Fruit fly (Drosophila melanogaster) whole organism, embryonic: ENCODE results near the gene CG14881.
A peak's percentile ranks its signal among the peaks of the same experiment; 100 is the strongest.

Experiments used
- Abd-B ChIP-seq: fragments of 200-800 bp; sonication (Bioruptor generic); optimal IDR thresholded peaks from 2 replicates; lab custom pipeline; 2018; ENCODE audit warnings: missing biosample characterization, mild to moderate bottlenecking, missing genetic modification characterization, moderate library complexity
- Awh ChIP-seq: fragments of 200-800 bp; sonication (Bioruptor generic); IDR thresholded peaks from 2 replicates; pipeline ENCODE4, ENCODE4 v1.3.6; 2022; ENCODE audit warnings: missing biosample characterization, missing genetic modification characterization
- B-H2 ChIP-seq: fragments of 200-800 bp; sonication (Bioruptor generic); optimal IDR thresholded peaks from 2 replicates; lab custom pipeline; 2018; ENCODE audit warnings: missing biosample characterization, mild to moderate bottlenecking, missing genetic modification characterization
- CG10267 ChIP-seq: fragments of 200-800 bp; sonication (Bioruptor generic); optimal IDR thresholded peaks from 2 replicates; lab custom pipeline; 2018; ENCODE audit warnings: missing biosample characterization, mild to moderate bottlenecking, missing genetic modification characterization, moderate library complexity
- CG10462 ChIP-seq: fragments of 200-800 bp; sonication (Bioruptor generic); optimal IDR thresholded peaks from 2 replicates; lab custom pipeline; 2016; ENCODE audit warnings: missing biosample characterization, missing genetic modification characterization
- CG11247 ChIP-seq: fragments of 200-800 bp; sonication (Bioruptor generic); IDR thresholded peaks from 2 replicates; pipeline ENCODE4 v1.3.6; 2022; ENCODE audit warnings: missing biosample characterization, missing genetic modification characterization
- CG14860 ChIP-seq: fragments of 200-800 bp; sonication (Bioruptor generic); IDR thresholded peaks from 3 replicates; pipeline ENCODE4 v1.3.6; 2022; ENCODE audit warnings: missing biosample characterization, missing genetic modification characterization; ENCODE audit not compliant: partially characterized antibody
- CG15601 ChIP-seq: fragments of 200-800 bp; sonication (Bioruptor generic); optimal IDR thresholded peaks from 3 replicates; lab custom pipeline; 2019; ENCODE audit warnings: missing biosample characterization, mild to moderate bottlenecking, missing genetic modification characterization, moderate library complexity
- CG16815 ChIP-seq: fragments of 200-800 bp; sonication (Bioruptor generic); optimal IDR thresholded peaks from 3 replicates; lab custom pipeline; 2017; ENCODE audit warnings: missing biosample characterization, mild to moderate bottlenecking, missing genetic modification characterization
- CG17328 ChIP-seq: fragments of 200-800 bp; sonication (Bioruptor generic); IDR thresholded peaks from 2 replicates; pipeline ENCODE4 v1.3.6; 2022; ENCODE audit warnings: missing biosample characterization, missing genetic modification characterization
- CG17802 ChIP-seq: fragments of 200-800 bp; sonication (Bioruptor generic); optimal IDR thresholded peaks from 2 replicates; lab custom pipeline; 2018; ENCODE audit warnings: missing biosample characterization, mild to moderate bottlenecking, missing genetic modification characterization, moderate library complexity
- CG18619 ChIP-seq: fragments of 200-800 bp; sonication (Bioruptor generic); optimal IDR thresholded peaks from 3 replicates; lab custom pipeline; 2017; ENCODE audit warnings: missing biosample characterization, mild to moderate bottlenecking, missing genetic modification characterization
- CG32767 ChIP-seq: fragments of 200-800 bp; sonication (Bioruptor generic); IDR thresholded peaks from 2 replicates; pipeline ENCODE4 v1.3.6; 2022; ENCODE audit warnings: missing biosample characterization, missing genetic modification characterization
- CG33557 ChIP-seq: fragments of 200-800 bp; sonication (Bioruptor generic); optimal IDR thresholded peaks from 2 replicates; lab custom pipeline; 2019; ENCODE audit warnings: missing biosample characterization, mild to moderate bottlenecking, missing genetic modification characterization, moderate library complexity
- CG34422 ChIP-seq: fragments of 200-800 bp; sonication (Bioruptor generic); IDR thresholded peaks from 3 replicates; pipeline ENCODE4 v1.3.6; 2022; ENCODE audit warnings: missing biosample characterization, missing genetic modification characterization
- CG3995 ChIP-seq: fragments of 200-800 bp; sonication (Bioruptor generic); optimal IDR thresholded peaks from 3 replicates; lab custom pipeline; 2016; ENCODE audit warnings: missing biosample characterization, missing genetic modification characterization
- CG5245 ChIP-seq: fragments of 200-800 bp; sonication (Bioruptor generic); optimal IDR thresholded peaks from 3 replicates; lab custom pipeline; 2016; ENCODE audit warnings: missing biosample characterization, missing genetic modification characterization
- CG5953 ChIP-seq: fragments of 200-800 bp; sonication (Bioruptor generic); IDR thresholded peaks from 2 replicates; pipeline ENCODE4 v1.3.6; 2022; ENCODE audit warnings: missing biosample characterization, missing genetic modification characterization
- CG9727 ChIP-seq: fragments of 200-800 bp; sonication (Bioruptor generic); optimal IDR thresholded peaks from 3 replicates; lab custom pipeline; 2017; ENCODE audit warnings: missing biosample characterization, mild to moderate bottlenecking, missing genetic modification characterization
- CG9817 ChIP-seq: fragments of 200-800 bp; sonication (Bioruptor generic); optimal IDR thresholded peaks from 2 replicates; lab custom pipeline; 2018; ENCODE audit warnings: missing biosample characterization, mild to moderate bottlenecking, missing genetic modification characterization, moderate library complexity
- Mad ChIP-seq: fragments of 200-800 bp; sonication (Bioruptor generic); optimal IDR thresholded peaks from 2 replicates; lab custom pipeline; 2016; ENCODE audit warnings: missing biosample characterization, missing genetic modification characterization
- Pdp1 ChIP-seq, 2 experiments: fragments of 200-800 bp; sonication (Bioruptor generic); optimal IDR thresholded peaks; 3 replicates each; lab custom pipeline; 2016; ENCODE audit warnings: missing biosample characterization in 2 of 2, missing genetic modification characterization in 2 of 2, mild to moderate bottlenecking in 1 of 2, moderate library complexity in 1 of 2
- Rfx ChIP-seq: fragments of 200-800 bp; sonication (Bioruptor generic); IDR thresholded peaks from 2 replicates; pipeline ENCODE4 v1.3.6; 2022; ENCODE audit warnings: missing biosample characterization, missing genetic modification characterization
- Six4 ChIP-seq: fragments of 200-800 bp; sonication (Bioruptor generic); optimal IDR thresholded peaks from 2 replicates; lab custom pipeline; 2016; ENCODE audit warnings: missing biosample characterization, missing genetic modification characterization
- Tbp ChIP-seq: fragments of >200 bp; optimal IDR thresholded peaks from 2 replicates; lab custom pipeline; 2018; ENCODE audit warnings: missing biosample characterization, missing genetic modification characterization
- aop ChIP-seq: fragments of 200-800 bp; sonication (Bioruptor generic); IDR thresholded peaks from 2 replicates; pipeline ENCODE4 v1.3.6; 2022; ENCODE audit warnings: missing biosample characterization, missing genetic modification characterization
- ara ChIP-seq: fragments of 200-800 bp; sonication (Bioruptor generic); IDR thresholded peaks from 2 replicates; pipeline ENCODE4 v1.3.6; 2022; ENCODE audit warnings: missing biosample characterization, missing genetic modification characterization
- bsh ChIP-seq, 2 experiments: fragments of 200-800 bp; sonication (Bioruptor generic); optimal IDR thresholded peaks; 2 replicates each; lab custom pipeline; 2017 to 2018; ENCODE audit warnings: mild to moderate bottlenecking in 2 of 2, missing biosample characterization in 2 of 2, missing genetic modification characterization in 2 of 2, moderate library complexity in 1 of 2
- corto ChIP-seq: fragments of 200-800 bp; sonication (Bioruptor generic); optimal IDR thresholded peaks from 2 replicates; lab custom pipeline; 2016; ENCODE audit warnings: missing biosample characterization, mild to moderate bottlenecking, missing genetic modification characterization, moderate library complexity
- da ChIP-seq: fragments of 200-800 bp; sonication (Bioruptor generic); optimal IDR thresholded peaks from 2 replicates; lab custom pipeline; 2016; ENCODE audit warnings: missing biosample characterization, missing genetic modification characterization
- fd102C ChIP-seq: fragments of 200-800 bp; sonication (Bioruptor generic); optimal IDR thresholded peaks from 2 replicates; lab custom pipeline; 2018; ENCODE audit warnings: missing biosample characterization, mild to moderate bottlenecking, missing genetic modification characterization, moderate library complexity
- fd3F ChIP-seq: fragments of 200-800 bp; sonication (Bioruptor generic); optimal IDR thresholded peaks from 2 replicates; lab custom pipeline; 2018; ENCODE audit warnings: missing biosample characterization, mild to moderate bottlenecking, missing genetic modification characterization, moderate library complexity
- hbn ChIP-seq: fragments of 200-800 bp; sonication (Bioruptor generic); IDR thresholded peaks from 2 replicates; pipeline ENCODE4 v1.3.6; 2022; ENCODE audit warnings: missing biosample characterization, missing genetic modification characterization; ENCODE audit not compliant: partially characterized antibody
- hkb ChIP-seq, 2 experiments: fragments of 200-800 bp in 1 of 2; fragments of >200 bp in 1 of 2; sonication (Bioruptor generic) in 1 of 2; IDR thresholded peaks in 1 of 2; optimal IDR thresholded peaks in 1 of 2; 2 replicates each; pipeline versions ENCODE4 v1.3.6 to Lab custom; 2017 to 2022; ENCODE audit warnings: missing biosample characterization in 1 of 2, missing genetic modification characterization in 1 of 2
- inv ChIP-seq: fragments of 200-800 bp; sonication (Bioruptor generic); IDR thresholded peaks from 2 replicates; pipeline ENCODE4 v1.3.6; 2022; ENCODE audit warnings: missing biosample characterization, missing genetic modification characterization; ENCODE audit not compliant: partially characterized antibody
- maf-S ChIP-seq: fragments of 200-800 bp; sonication (Bioruptor generic); optimal IDR thresholded peaks from 2 replicates; lab custom pipeline; 2016; ENCODE audit warnings: missing biosample characterization, missing genetic modification characterization
- mam ChIP-seq: fragments of 200-800 bp; sonication (Bioruptor generic); optimal IDR thresholded peaks from 3 replicates; lab custom pipeline; 2016; ENCODE audit warnings: missing biosample characterization, missing genetic modification characterization
- org-1 ChIP-seq: fragments of 200-800 bp; sonication (Bioruptor generic); optimal IDR thresholded peaks from 2 replicates; lab custom pipeline; 2017; ENCODE audit warnings: missing biosample characterization, missing genetic modification characterization
- pnt ChIP-seq: fragments of 200-800 bp; sonication (Bioruptor generic); optimal IDR thresholded peaks from 3 replicates; lab custom pipeline; 2016; ENCODE audit warnings: missing biosample characterization, missing genetic modification characterization
- row ChIP-seq: fragments of 200-800 bp; sonication (Bioruptor generic); IDR thresholded peaks from 3 replicates; pipeline ENCODE4 v1.3.6; 2022; ENCODE audit warnings: missing biosample characterization, missing genetic modification characterization
- run ChIP-seq: fragments of 200-800 bp; sonication (Bioruptor generic); optimal IDR thresholded peaks from 3 replicates; lab custom pipeline; 2018; ENCODE audit warnings: missing biosample characterization, mild to moderate bottlenecking, missing genetic modification characterization
- sens-2 ChIP-seq: fragments of 200-800 bp; sonication (Bioruptor generic); IDR thresholded peaks from 2 replicates; pipeline ENCODE4 v1.3.6; 2022; ENCODE audit warnings: missing biosample characterization, missing genetic modification characterization
- sna ChIP-seq: fragments of 200-800 bp; sonication (Bioruptor generic); IDR thresholded peaks from 2 replicates; pipeline ENCODE4 v1.3.6; 2022; ENCODE audit warnings: missing biosample characterization, missing genetic modification characterization; ENCODE audit not compliant: partially characterized antibody
- sob ChIP-seq: fragments of 200-800 bp; sonication (Bioruptor generic); IDR thresholded peaks from 2 replicates; pipeline ENCODE4 v1.3.6; 2022; ENCODE audit warnings: missing biosample characterization, missing genetic modification characterization
- tio ChIP-seq: fragments of 200-800 bp; sonication (Bioruptor generic); optimal IDR thresholded peaks from 2 replicates; lab custom pipeline; 2017; ENCODE audit warnings: missing biosample characterization, missing genetic modification characterization, inconsistent platforms
- trem ChIP-seq: fragments of 200-800 bp; optimal IDR thresholded peaks from 3 replicates; lab custom pipeline; 2019; ENCODE audit warnings: missing biosample characterization, mild to moderate bottlenecking, missing genetic modification characterization, moderate library complexity
- tup ChIP-seq: fragments of 200-800 bp; sonication (Bioruptor generic); optimal IDR thresholded peaks from 2 replicates; lab custom pipeline; 2016; ENCODE audit warnings: missing biosample characterization, mild to moderate bottlenecking, missing genetic modification characterization, moderate library complexity
- zfh1 ChIP-seq: fragments of 200-800 bp; sonication (Bioruptor generic); IDR thresholded peaks from 3 replicates; pipeline ENCODE4 v1.3.6; 2022; ENCODE audit warnings: missing biosample characterization, missing genetic modification characterization

Gene CG14881

DNA sequence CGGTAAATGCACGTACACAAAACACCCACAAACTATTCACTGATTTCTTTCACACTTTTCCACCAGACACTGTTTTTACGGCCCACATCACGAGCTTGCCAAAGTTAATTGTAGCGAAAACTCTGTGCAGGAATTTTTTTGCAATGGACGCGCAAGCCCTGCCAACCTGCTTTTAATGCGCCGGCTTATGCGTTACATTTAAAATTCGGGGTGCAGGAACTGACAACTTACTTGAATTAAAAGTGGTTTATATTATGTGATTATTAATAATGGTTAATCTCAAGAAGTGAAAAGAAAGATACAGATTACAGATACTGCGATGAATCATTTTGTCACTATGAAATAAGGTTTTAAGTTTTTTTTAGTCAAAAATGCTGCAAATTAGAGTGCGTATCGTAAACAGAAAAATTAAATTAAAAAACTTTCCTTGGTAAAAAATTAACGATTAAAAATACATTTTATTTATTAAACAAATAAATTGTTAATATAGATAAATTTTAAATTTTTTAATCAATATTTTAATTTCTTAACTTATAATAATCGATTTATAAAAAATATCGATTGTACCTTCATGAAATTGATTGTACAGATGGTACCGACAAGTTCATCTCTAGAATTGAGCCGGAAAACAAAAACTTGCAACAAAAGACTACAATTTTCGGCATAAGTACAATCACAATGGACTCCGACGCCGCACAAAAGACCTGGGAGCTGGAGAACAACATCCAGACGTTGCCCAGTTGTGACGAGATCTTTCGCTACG, 35.0 kb downstream of the CG14881 start, which contains the start of the genes CG42232 and CSN5 (continued):
- TF ChIP-seq run (tag; lab: Kevin White, UChicago) (peak; percentile 17), CG33557 (peak; percentile 42), CG9727 (GFP tag; lab: Kevin White, UChicago) (peak; percentile 68), Mad (peak; percentile 47), sob (GFP tag; lab: Robert Waterston, UW) (0 out of 2 replicates have a peak, but pooled peaks have one; percentile 18), fd102C (no peak), inv (GFP tag; lab: Robert Waterston, UW) (no peak), trem (tag; lab: Kevin White, UChicago) (peak; percentile 99), org-1 (GFP tag; lab: Kevin White, UChicago) (no peak), aop (GFP tag; lab: Robert Waterston, UW) (no peak), Abd-B (no peak), pnt (GFP tag; lab: Kevin White, UChicago) (peak; percentile 65), CG14860 (GFP tag; lab: Robert Waterston, UW) (peak; percentile 30; the same call in 1 of the 3 replicates), sna (GFP tag; lab: Robert Waterston, UW) (no peak), tio (GFP tag; lab: Kevin White, UChicago) (peak; percentile 41), CG18619 (GFP tag; lab: Kevin White, UChicago) (peak; percentile 9), CG15601 (tag; lab: Kevin White, UChicago) (no peak), corto (GFP tag; lab: Kevin White, UChicago) (no peak), sens-2 (GFP tag; lab: Robert Waterston, UW) (no peak), Tbp (GFP tag; lab: Kevin White, UChicago) (no peak), mam (GFP tag; lab: Kevin White, UChicago) (peak; percentile 69), B-H2 (GFP tag; lab: Kevin White, UChicago) (no peak), hkb (optimal IDR thresholded peaks at IDR 0.05; lab: Kevin White, UChicago) (no peak), hkb (GFP tag; IDR thresholded peaks at IDR 0.05; lab: Robert Waterston, UW) (peak; percentile 51; the same call in 1 of the 2 replicates), Six4 (peak; percentile 14), CG5245 (GFP tag; lab: Kevin White, UChicago) (peak; percentile 49), Awh (GFP tag; lab: Robert Waterston, UW) (no peak), CG11247 (GFP tag; lab: Robert Waterston, UW) (no peak), CG5953 (GFP tag; lab: Robert Waterston, UW) (0 out of 2 replicates have a peak, but pooled peaks have one; percentile 16), CG17802 (tag; lab: Kevin White, UChicago) (peak; percentile 6), fd3F (GFP tag; lab: Kevin White, UChicago) (no peak), hbn (GFP tag; lab: Robert Waterston, UW) (peak; percentile 36; the same call in 1 of the 2 replicates), bsh (GFP tag; optimal IDR thresholded peaks at IDR 0.05; lab: Kevin White, UChicago) (no peak), CG34422 (GFP tag; lab: Robert Waterston, UW) (peak; percentile 21; the same call in 1 of the 3 replicates), Rfx (GFP tag; lab: Robert Waterston, UW) (peak; percentile 65; the same call in 1 of the 2 replicates), Pdp1 (GFP tag; optimal IDR thresholded peaks at IDR 0.05; lab: Kevin White, UChicago) (peak in 1 of 2 experiments; percentile 36), zfh1 (GFP tag; lab: Robert Waterston, UW) (no peak), row (GFP tag; lab: Robert Waterston, UW) (peak; percentile 78), CG32767 (GFP tag; lab: Robert Waterston, UW) (peak; percentile 36; the same call in 1 of the 2 replicates), da (GFP tag; lab: Kevin White, UChicago) (no peak), CG3995 (GFP tag; lab: Kevin White, UChicago) (peak; percentile 45), maf-S (peak; percentile 37), CG9817 (tag; lab: Kevin White, UChicago) (peak; percentile 51), CG10462 (GFP tag; lab: Kevin White, UChicago) (peak; percentile 45), tup (peak; percentile 9), ara (GFP tag; lab: Robert Waterston, UW) (peak; percentile 47; the same call in 1 of the 2 replicates), CG17328 (peak; percentile 44; the same call in 1 of the 2 replicates), CG16815 (peak; percentile 19), CG10267 (tag; lab: Kevin White, UChicago) (peak; percentile 75)
